Worm (Caenorhabditis elegans) whole organism, L3 larva: ENCODE results near the gene C05B5.11.

Experiments
- R02D3.7 ChIP-seq: fragments of 150-350 bp; optimal IDR thresholded peaks from 2 replicates; lab custom pipeline; 2014; ENCODE audit warnings: missing biosample characterization, missing genetic modification characterization
- ZK546.5 ChIP-seq: sonication (generic microtip); optimal IDR thresholded peaks from 2 replicates; lab custom pipeline; 2017; ENCODE audit warnings: missing biosample characterization, missing genetic modification characterization
- egl-27 ChIP-seq: sonication (generic microtip); optimal IDR thresholded peaks from 4 replicates; lab custom pipeline; 2017; ENCODE audit warnings: missing biosample characterization, missing genetic modification reagents, missing genetic modification characterization
- elt-2 ChIP-seq: sonication (generic microtip); optimal IDR thresholded peaks from 2 replicates; lab custom pipeline; 2016; ENCODE audit warnings: missing genetic modification reagents, mild to moderate bottlenecking, missing genetic modification characterization, missing compliant biosample characterization
- elt-3 ChIP-seq, 3 experiments: fragments of 150-350 bp in 1 of 3; sonication (generic microtip) in 2 of 3; optimal IDR thresholded peaks; 2 replicates in 2 of 3; 4 replicates in 1 of 3; lab custom pipeline; 2014 to 2017; ENCODE audit warnings: missing biosample characterization in 3 of 3, missing genetic modification characterization in 3 of 3
- lin-39 ChIP-seq: fragments of 150-350 bp; optimal IDR thresholded peaks from 2 replicates; lab custom pipeline; 2018; ENCODE audit warnings: missing biosample characterization, missing genetic modification reagents, missing genetic modification characterization
- mdl-1 ChIP-seq: fragments of 150-350 bp; optimal IDR thresholded peaks from 2 replicates; lab custom pipeline; 2014; ENCODE audit warnings: missing biosample characterization, missing genetic modification characterization
- nhr-237 ChIP-seq: fragments of 150-350 bp; optimal IDR thresholded peaks from 2 replicates; lab custom pipeline; 2014; ENCODE audit warnings: missing biosample characterization, missing genetic modification characterization
- nhr-76 ChIP-seq: fragments of 150-350 bp; sonication (generic microtip); optimal IDR thresholded peaks from 5 replicates; lab custom pipeline; 2014; ENCODE audit warnings: missing biosample characterization, missing genetic modification characterization
- pha-4 ChIP-seq: fragments of 150-350 bp; optimal IDR thresholded peaks from 2 replicates; lab custom pipeline; 2014; ENCODE audit warnings: missing biosample characterization, missing genetic modification reagents, missing genetic modification characterization
- unc-62 ChIP-seq: fragments of 150-350 bp; sonication (generic microtip); optimal IDR thresholded peaks from 4 replicates; lab custom pipeline; 2014; ENCODE audit warnings: missing biosample characterization, missing genetic modification reagents, missing genetic modification characterization
- ztf-11 ChIP-seq: fragments of 150-350 bp; optimal IDR thresholded peaks from 2 replicates; lab custom pipeline; 2014; ENCODE audit warnings: missing biosample characterization, missing genetic modification characterization

DNA sequence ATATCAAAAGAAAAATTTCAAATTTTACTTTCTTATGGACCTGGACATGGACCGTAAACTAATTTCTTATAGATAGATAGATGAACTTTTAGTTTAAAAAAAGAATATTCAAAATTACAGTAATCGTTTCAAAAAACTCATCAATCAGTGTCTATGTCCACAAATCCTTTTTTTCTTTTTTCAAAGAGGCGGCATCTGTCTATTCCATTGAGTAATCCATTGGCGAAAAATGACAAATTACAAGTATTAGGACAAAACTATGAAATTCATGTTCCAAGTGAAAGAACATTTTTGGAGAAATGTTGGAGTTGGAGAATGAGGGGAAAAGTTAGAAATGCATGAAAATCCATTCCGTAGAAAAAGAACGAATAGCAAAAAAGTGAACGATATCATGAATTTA is 18.8 kb upstream of the C05B5.11 start:
- no peak for TF ChIP-seq mdl-1 (tag; lab: Kevin White, UChicago)
- TF ChIP-seq elt-3 (tag; optimal IDR thresholded peaks at IDR 0.05; lab: Kevin White, UChicago) = no peak
- no peak for TF ChIP-seq unc-62 (GFP tag; lab: Kevin White, UChicago)
- TF ChIP-seq nhr-76 (tag; lab: Kevin White, UChicago) = no peak
- no peak for TF ChIP-seq ztf-11 (tag; lab: Kevin White, UChicago)
- TF ChIP-seq R02D3.7 (tag; lab: Kevin White, UChicago) = no peak
- TF ChIP-seq elt-2 (tag; lab: Kevin White, UChicago) = no peak
- no peak for TF ChIP-seq egl-27
- TF ChIP-seq lin-39 = no peak
- no peak for TF ChIP-seq nhr-237 (tag; lab: Kevin White, UChicago)
- TF ChIP-seq ZK546.5 = no peak
- no peak for TF ChIP-seq pha-4 (tag; lab: Kevin White, UChicago)
